Fruit fly (Drosophila melanogaster) whole organism: Measurements from ENCODE around the gene VhaAC39-1.

Experiments
- Dll ChIP-seq: fragments of >200 bp; optimal IDR thresholded peaks from 2 replicates; lab custom pipeline; 2017
- pan ChIP-seq: fragments of >200 bp; optimal IDR thresholded peaks from 2 replicates; lab custom pipeline; 2017
- psq ChIP-seq: fragments of >200 bp; optimal IDR thresholded peaks from 2 replicates; lab custom pipeline; 2017
- usp ChIP-seq: fragments of >200 bp; optimal IDR thresholded peaks from 2 replicates; lab custom pipeline; 2017; ENCODE audit warnings: missing biosample characterization, missing genetic modification characterization, mixed read lengths

- TF ChIP-seq pan (lab: Kevin White, UChicago) (no peak), Dll (lab: Kevin White, UChicago) (no peak), psq (lab: Kevin White, UChicago) (no peak), usp (GFP tag; lab: Kevin White, UChicago) (no peak)
These were observed 6.1 kb upstream of the VhaAC39-1 start for dm6 chrX:3874452-3874851.
